Worm (Caenorhabditis elegans): ENCODE measurements around the gene cit-1.2.
A peak's percentile ranks its signal among the peaks of the same experiment; 100 is the strongest.

ce11 chrIII:7973201-7973767 is 37.3 kb upstream of the cit-1.2 start, which contains the start of the genes eef-1B.1 and aco-2:
- TF ChIP-seq ama-1 (optimal IDR thresholded peaks at IDR 0.05) (no peak), nhr-11 (tag; optimal IDR thresholded peaks at IDR 0.05) (no peak), hlh-13 (GFP tag; optimal IDR thresholded peaks at IDR 0.05) (no peak), fkh-6 (tag; optimal IDR thresholded peaks at IDR 0.05) (no peak), npax-4 (tag; optimal IDR thresholded peaks at IDR 0.05) (no peak), dmd-4 (tag; optimal IDR thresholded peaks at IDR 0.05; ENCODE audit: borderline replicate concordance) (no peak), pha-4 (tag; optimal IDR thresholded peaks at IDR 0.05) (no peak), rnt-1 (tag; optimal IDR thresholded peaks at IDR 0.05) (no peak), ets-4 (tag; optimal IDR thresholded peaks at IDR 0.05) (no peak), F13H6.1 (tag; optimal IDR thresholded peaks at IDR 0.05) (no peak), fax-1 (tag; optimal IDR thresholded peaks at IDR 0.05) (no peak), unc-55 (GFP tag; optimal IDR thresholded peaks at IDR 0.05) (peak; percentile 3), ref-2 (tag; optimal IDR thresholded peaks at IDR 0.05) (no peak)
